Fruit fly (Drosophila melanogaster): ENCODE data around the gene ProtA.
"Not testable (repeated sequence)": the region's sequence is repeated elsewhere in the genome, so short reads cannot be mapped to it uniquely, and the experiment has no call there.

DNA sequence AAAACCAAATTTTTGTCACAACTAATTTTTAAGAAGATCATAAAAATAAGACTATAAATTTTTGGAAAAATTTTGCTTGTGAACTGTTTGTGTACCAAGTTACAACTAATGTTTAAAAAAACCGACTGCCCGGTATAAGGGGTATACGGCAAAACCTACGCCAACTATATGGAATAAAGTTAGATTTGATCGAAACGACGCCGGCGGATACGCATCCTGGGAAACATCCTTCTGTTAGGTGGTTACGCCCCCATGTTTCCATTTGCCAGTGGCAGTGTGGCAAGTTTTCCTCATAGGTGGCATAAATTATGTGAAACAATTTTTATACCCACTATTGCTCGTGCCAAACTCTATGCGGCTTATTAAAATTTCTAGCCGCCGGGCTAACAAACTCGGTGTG, 2.2 kb upstream of the ProtA start, which contains the start of gene ProtB:
- not testable (repeated sequence) for TF ChIP-seq Pif1A (GFP tag; optimal IDR thresholded peaks at IDR 0.05); D1 (tag; optimal IDR thresholded peaks at IDR 0.05); Pif1B (GFP tag; optimal IDR thresholded peaks at IDR 0.05); CG32121 (GFP tag; IDR thresholded peaks at IDR 0.05); EcR (GFP tag; optimal IDR thresholded peaks at IDR 0.05); rn (GFP tag; IDR thresholded peaks at IDR 0.05); CG10348 (GFP tag; IDR thresholded peaks at IDR 0.05); Ets98B (GFP tag; IDR thresholded peaks at IDR 0.05); Snoo (tag; optimal IDR thresholded peaks at IDR 0.05); CG34367 (tag; optimal IDR thresholded peaks at IDR 0.05); CG17806 (tag; optimal IDR thresholded peaks at IDR 0.05); CG8159 (tag; optimal IDR thresholded peaks at IDR 0.05); CG8301 (tag; optimal IDR thresholded peaks at IDR 0.05)
